Fruit fly (Drosophila melanogaster) whole organism, embryonic: ENCODE results near the gene Acp76A.

Experiments used
- Asciz ChIP-seq: fragments of 200-800 bp; sonication (Bioruptor generic); optimal IDR thresholded peaks from 2 replicates; lab custom pipeline; 2017; ENCODE audit warnings: missing biosample characterization, mild to moderate bottlenecking, missing genetic modification characterization, missing genetic modification reagents
- Bdp1 ChIP-seq: fragments of 200-800 bp; sonication (Bioruptor generic); optimal IDR thresholded peaks from 3 replicates; lab custom pipeline; 2016; ENCODE audit warnings: missing biosample characterization, missing genetic modification characterization
- CG10209 ChIP-seq: fragments of 200-800 bp; sonication (Bioruptor generic); optimal IDR thresholded peaks from 3 replicates; lab custom pipeline; 2017; ENCODE audit warnings: missing biosample characterization, mild to moderate bottlenecking, missing genetic modification characterization, missing genetic modification reagents
- CG1024 ChIP-seq: fragments of 200-800 bp; sonication (Bioruptor generic); IDR thresholded peaks from 2 replicates; pipeline ENCODE4 v1.3.6; 2022; ENCODE audit warnings: missing biosample characterization, missing genetic modification characterization
- CG10267 ChIP-seq: fragments of 200-800 bp; sonication (Bioruptor generic); optimal IDR thresholded peaks from 2 replicates; lab custom pipeline; 2018; ENCODE audit warnings: missing biosample characterization, mild to moderate bottlenecking, missing genetic modification characterization, moderate library complexity
- CG10431 ChIP-seq: fragments of 200-800 bp; sonication (Bioruptor generic); optimal IDR thresholded peaks from 3 replicates; lab custom pipeline; 2018; ENCODE audit warnings: missing biosample characterization, mild to moderate bottlenecking, missing genetic modification characterization
- CG10462 ChIP-seq: fragments of 200-800 bp; sonication (Bioruptor generic); optimal IDR thresholded peaks from 2 replicates; lab custom pipeline; 2016; ENCODE audit warnings: missing biosample characterization, missing genetic modification characterization
- CG11723 ChIP-seq: fragments of 200-800 bp; sonication (Bioruptor generic); optimal IDR thresholded peaks from 2 replicates; lab custom pipeline; 2017; ENCODE audit warnings: missing biosample characterization, mild to moderate bottlenecking, missing genetic modification characterization
- CG12744 ChIP-seq: fragments of 200-800 bp; sonication (Bioruptor generic); optimal IDR thresholded peaks from 2 replicates; lab custom pipeline; 2016; ENCODE audit warnings: missing biosample characterization, missing genetic modification characterization
- CG13624 ChIP-seq: fragments of 200-800 bp; sonication (Bioruptor generic); optimal IDR thresholded peaks from 2 replicates; lab custom pipeline; 2016; ENCODE audit warnings: missing biosample characterization, missing genetic modification characterization
- CG15011 ChIP-seq: fragments of 200-800 bp; sonication (Bioruptor generic); optimal IDR thresholded peaks from 3 replicates; lab custom pipeline; 2018; ENCODE audit warnings: missing biosample characterization, mild to moderate bottlenecking, missing genetic modification characterization
- CG17359 ChIP-seq: fragments of 200-800 bp; sonication (Bioruptor generic); optimal IDR thresholded peaks from 3 replicates; lab custom pipeline; 2018; ENCODE audit warnings: missing biosample characterization, mild to moderate bottlenecking, missing genetic modification characterization, moderate library complexity
- CG17361 ChIP-seq: fragments of 200-800 bp; sonication (Bioruptor generic); IDR thresholded peaks from 3 replicates; pipeline ENCODE4 v1.3.6; 2022; ENCODE audit warnings: missing biosample characterization, missing genetic modification characterization
- CG18262 ChIP-seq: fragments of 200-800 bp; optimal IDR thresholded peaks from 3 replicates; lab custom pipeline; 2019; ENCODE audit warnings: missing biosample characterization, mild to moderate bottlenecking, missing genetic modification characterization, moderate library complexity
- CG3065 ChIP-seq: fragments of 200-800 bp; sonication (Bioruptor generic); optimal IDR thresholded peaks from 2 replicates; lab custom pipeline; 2016; ENCODE audit warnings: missing biosample characterization, missing genetic modification characterization
- CG33557 ChIP-seq: fragments of 200-800 bp; sonication (Bioruptor generic); optimal IDR thresholded peaks from 2 replicates; lab custom pipeline; 2019; ENCODE audit warnings: missing biosample characterization, mild to moderate bottlenecking, missing genetic modification characterization, moderate library complexity
- CG3847 ChIP-seq: fragments of 200-800 bp; sonication (Bioruptor generic); IDR thresholded peaks from 2 replicates; pipeline ENCODE4 v1.3.6; 2022; ENCODE audit warnings: missing biosample characterization, missing genetic modification characterization
- CG43689 ChIP-seq: fragments of 200-800 bp; sonication (Bioruptor generic); IDR thresholded peaks from 2 replicates; pipeline ENCODE4 v1.3.6; 2022; ENCODE audit warnings: missing biosample characterization, missing genetic modification characterization
- CG4854 ChIP-seq: fragments of 200-800 bp; sonication (Bioruptor generic); optimal IDR thresholded peaks from 2 replicates; lab custom pipeline; 2016; ENCODE audit warnings: missing biosample characterization, missing genetic modification characterization, inconsistent platforms
- CG6689 ChIP-seq: fragments of 200-800 bp; sonication (Bioruptor generic); IDR thresholded peaks from 2 replicates; pipeline ENCODE4 v1.3.6; 2022; ENCODE audit warnings: missing biosample characterization, missing genetic modification characterization
- CG7271 ChIP-seq: fragments of 200-800 bp; sonication (Bioruptor generic); optimal IDR thresholded peaks from 2 replicates; lab custom pipeline; 2018; ENCODE audit warnings: missing biosample characterization, mild to moderate bottlenecking, missing genetic modification characterization, moderate library complexity
- CG8089 ChIP-seq: fragments of 200-800 bp; sonication (Bioruptor generic); optimal IDR thresholded peaks from 3 replicates; lab custom pipeline; 2016; ENCODE audit warnings: missing biosample characterization, missing genetic modification characterization
- CG9609 ChIP-seq: fragments of 200-800 bp; sonication (Bioruptor generic); optimal IDR thresholded peaks from 3 replicates; lab custom pipeline; 2016; ENCODE audit warnings: missing biosample characterization, missing genetic modification characterization
- CG9797 ChIP-seq: fragments of 200-800 bp; sonication (Bioruptor generic); optimal IDR thresholded peaks from 3 replicates; lab custom pipeline; 2018; ENCODE audit warnings: missing biosample characterization, mild to moderate bottlenecking, missing genetic modification characterization
- Camta ChIP-seq: fragments of 200-800 bp; sonication (Bioruptor generic); optimal IDR thresholded peaks from 2 replicates; lab custom pipeline; 2016; ENCODE audit warnings: missing biosample characterization, missing genetic modification characterization
- D19A ChIP-seq: fragments of 200-800 bp; optimal IDR thresholded peaks from 3 replicates; lab custom pipeline; 2019; ENCODE audit warnings: missing biosample characterization, mild to moderate bottlenecking, missing genetic modification characterization, moderate library complexity
- Dll ChIP-seq: fragments of 200-800 bp; sonication (Bioruptor generic); IDR thresholded peaks from 4 replicates; pipeline ENCODE4 v1.3.6; 2022; ENCODE audit warnings: missing biosample characterization, missing genetic modification characterization; ENCODE audit not compliant: partially characterized antibody
- Gug ChIP-seq: fragments of 200-800 bp; sonication (Bioruptor generic); IDR thresholded peaks from 4 replicates; pipeline ENCODE4 v1.3.6; 2022; ENCODE audit warnings: missing biosample characterization, missing genetic modification characterization
- HLH3B ChIP-seq: fragments of 200-800 bp; sonication (Bioruptor generic); IDR thresholded peaks from 2 replicates; pipeline ENCODE4 v1.3.6; 2022; ENCODE audit warnings: missing biosample characterization, missing genetic modification characterization
- HLH4C ChIP-seq: fragments of 200-800 bp; sonication (Bioruptor generic); IDR thresholded peaks from 3 replicates; pipeline ENCODE4 v1.3.6; 2022; ENCODE audit warnings: missing biosample characterization, missing genetic modification characterization; ENCODE audit not compliant: partially characterized antibody
- Rx ChIP-seq: fragments of 200-800 bp; sonication (Bioruptor generic); IDR thresholded peaks from 2 replicates; pipeline ENCODE4 v1.3.6; 2022; ENCODE audit warnings: missing biosample characterization, missing genetic modification characterization
- Sry-δ ChIP-seq: fragments of 200-800 bp; sonication (Bioruptor generic); optimal IDR thresholded peaks from 2 replicates; lab custom pipeline; 2016; ENCODE audit warnings: missing biosample characterization, missing genetic modification characterization
- Xrp1 ChIP-seq: fragments of 200-800 bp; sonication (Bioruptor generic); IDR thresholded peaks from 2 replicates; pipeline ENCODE4 v1.3.6; 2022; ENCODE audit warnings: missing biosample characterization, missing genetic modification characterization
- dimm ChIP-seq: fragments of 200-800 bp; sonication (Bioruptor generic); IDR thresholded peaks from 2 replicates; pipeline ENCODE4 v1.3.6; 2022; ENCODE audit warnings: missing biosample characterization, missing genetic modification characterization
- dpn ChIP-seq, 2 experiments: fragments of 200-800 bp; sonication (Bioruptor generic); optimal IDR thresholded peaks; 3 replicates each; lab custom pipeline; 2016; ENCODE audit warnings: missing biosample characterization in 2 of 2, missing genetic modification characterization in 2 of 2
- ftz-f1 ChIP-seq: fragments of 200-800 bp; sonication (Bioruptor generic); optimal IDR thresholded peaks from 2 replicates; lab custom pipeline; 2016; ENCODE audit warnings: missing biosample characterization, missing genetic modification characterization
- gsb-n ChIP-seq: fragments of 200-800 bp; sonication (Bioruptor generic); optimal IDR thresholded peaks from 3 replicates; lab custom pipeline; 2018; ENCODE audit warnings: missing biosample characterization, mild to moderate bottlenecking, missing genetic modification characterization
- gt ChIP-seq: fragments of 200-800 bp; sonication (Bioruptor generic); IDR thresholded peaks from 2 replicates; pipeline ENCODE4 v1.3.6; 2022; ENCODE audit warnings: missing biosample characterization, missing genetic modification characterization
- inv ChIP-seq: fragments of 200-800 bp; sonication (Bioruptor generic); IDR thresholded peaks from 2 replicates; pipeline ENCODE4 v1.3.6; 2022; ENCODE audit warnings: missing biosample characterization, missing genetic modification characterization; ENCODE audit not compliant: partially characterized antibody
- jigr1 ChIP-seq: fragments of 200-800 bp; sonication (Bioruptor generic); IDR thresholded peaks from 3 replicates; pipeline ENCODE4 v1.3.6; 2022; ENCODE audit warnings: missing biosample characterization, missing genetic modification characterization
- kni ChIP-seq: fragments of 200-800 bp; sonication (Bioruptor generic); optimal IDR thresholded peaks from 3 replicates; lab custom pipeline; 2017; ENCODE audit warnings: mild to moderate bottlenecking, missing biosample characterization, missing genetic modification reagents, missing genetic modification characterization
- mld ChIP-seq: fragments of 200-800 bp; sonication (Bioruptor generic); IDR thresholded peaks from 3 replicates; pipeline ENCODE4 v1.3.6; 2022; ENCODE audit warnings: missing biosample characterization, missing genetic modification characterization; ENCODE audit not compliant: partially characterized antibody
- shn ChIP-seq: fragments of 200-800 bp; sonication (Bioruptor generic); optimal IDR thresholded peaks from 3 replicates; lab custom pipeline; 2016; ENCODE audit warnings: missing biosample characterization, missing genetic modification characterization
- stwl ChIP-seq: fragments of 200-800 bp; sonication (Bioruptor generic); optimal IDR thresholded peaks from 3 replicates; lab custom pipeline; 2018; ENCODE audit warnings: missing biosample characterization, mild to moderate bottlenecking, missing genetic modification characterization, moderate library complexity
- twi ChIP-seq: fragments of 200-800 bp; optimal IDR thresholded peaks from 2 replicates; lab custom pipeline; 2019; ENCODE audit warnings: missing biosample characterization, mild to moderate bottlenecking, missing genetic modification characterization, moderate library complexity
- vnd ChIP-seq: fragments of 200-800 bp; sonication (Bioruptor generic); IDR thresholded peaks from 3 replicates; pipeline ENCODE4 v1.3.6; 2022; ENCODE audit warnings: missing biosample characterization, missing genetic modification characterization; ENCODE audit not compliant: partially characterized antibody
- wek ChIP-seq: fragments of 200-800 bp; sonication (Bioruptor generic); optimal IDR thresholded peaks from 3 replicates; lab custom pipeline; 2018; ENCODE audit warnings: missing biosample characterization, mild to moderate bottlenecking, missing genetic modification characterization, moderate library complexity
- zf30C ChIP-seq: fragments of 200-800 bp; sonication (Bioruptor generic); optimal IDR thresholded peaks from 3 replicates; lab custom pipeline; 2018; ENCODE audit warnings: missing biosample characterization, mild to moderate bottlenecking, missing genetic modification characterization

Gene Acp76A

dm6 chr3L:19092125-19093058 is 40.6 kb upstream of the Acp76A start, which contains the start of gene MESR6 (continued):
- no peak for TF ChIP-seq CG43689
- peak; percentile 12 for TF ChIP-seq CG17359 (tag; lab: Kevin White, UChicago)
- peak; percentile 60; the same call in 2 of the 3 replicates for TF ChIP-seq CG17361 (GFP tag; lab: Robert Waterston, UW)
- no peak for TF ChIP-seq shn (GFP tag; lab: Kevin White, UChicago)
- TF ChIP-seq ftz-f1: peak; percentile 16
- TF ChIP-seq gsb-n (tag; lab: Kevin White, UChicago): no peak
- no peak for TF ChIP-seq CG10462 (GFP tag; lab: Kevin White, UChicago)
- peak; percentile 40 for TF ChIP-seq CG18262 (tag; lab: Kevin White, UChicago)
- TF ChIP-seq Rx (GFP tag; lab: Robert Waterston, UW): no peak
- peak in 1 of 2 experiments; percentile 19 for TF ChIP-seq dpn (GFP tag; optimal IDR thresholded peaks at IDR 0.05; lab: Kevin White, UChicago)
- TF ChIP-seq gt (GFP tag; lab: Robert Waterston, UW): no peak
- TF ChIP-seq CG7271: no peak
- no peak for TF ChIP-seq zf30C (GFP tag; lab: Kevin White, UChicago)
- peak; percentile 79 for TF ChIP-seq Sry-δ (GFP tag; lab: Kevin White, UChicago)
- TF ChIP-seq Bdp1 (GFP tag; lab: Kevin White, UChicago): no peak
- no peak for TF ChIP-seq CG13624 (GFP tag; lab: Kevin White, UChicago)
- no peak for TF ChIP-seq wek (GFP tag; lab: Kevin White, UChicago)
- peak; percentile 7 for TF ChIP-seq Camta
- peak; percentile 78 for TF ChIP-seq HLH4C (GFP tag; lab: Robert Waterston, UW)
- peak; percentile 49; the same call in 2 of the 3 replicates for TF ChIP-seq vnd (GFP tag; lab: Robert Waterston, UW)
- TF ChIP-seq CG33557 (GFP tag; lab: Kevin White, UChicago): no peak
- peak; percentile 44 for TF ChIP-seq Asciz (GFP tag; lab: Kevin White, UChicago)
- no peak for TF ChIP-seq CG6689 (GFP tag; lab: Robert Waterston, UW)
- TF ChIP-seq jigr1 (GFP tag; lab: Robert Waterston, UW): no peak
- no peak for TF ChIP-seq HLH3B (GFP tag; lab: Robert Waterston, UW)
- TF ChIP-seq D19A (tag; lab: Kevin White, UChicago): peak; percentile 89
- TF ChIP-seq CG11723: no peak
- TF ChIP-seq dimm (GFP tag; lab: Robert Waterston, UW): no peak
- TF ChIP-seq kni (GFP tag; lab: Kevin White, UChicago): no peak
- TF ChIP-seq CG4854 (GFP tag; lab: Kevin White, UChicago): no peak
- TF ChIP-seq CG9609 (GFP tag; lab: Kevin White, UChicago): no peak
- TF ChIP-seq CG10267 (tag; lab: Kevin White, UChicago): peak; percentile 52
- TF ChIP-seq Xrp1 (GFP tag; lab: Robert Waterston, UW): peak; percentile 36; the same call in 1 of the 2 replicates
- TF ChIP-seq CG3847 (GFP tag; lab: Robert Waterston, UW): no peak; the same call in 1 of the 2 replicates
- no peak for TF ChIP-seq CG1024 (GFP tag; lab: Robert Waterston, UW)
- no peak for TF ChIP-seq CG10431 (GFP tag; lab: Kevin White, UChicago)
- no peak for TF ChIP-seq CG15011 (GFP tag; lab: Kevin White, UChicago)
- peak; percentile 93 for TF ChIP-seq CG9797
- TF ChIP-seq stwl: peak; percentile 95
- TF ChIP-seq twi (tag; lab: Kevin White, UChicago): peak; percentile 12
- peak; percentile 75 for TF ChIP-seq inv (GFP tag; lab: Robert Waterston, UW)
- TF ChIP-seq Dll (GFP tag; lab: Robert Waterston, UW): peak; percentile 88
- TF ChIP-seq CG12744 (GFP tag; lab: Kevin White, UChicago): no peak
- TF ChIP-seq CG8089 (GFP tag; lab: Kevin White, UChicago): no peak
- no peak for TF ChIP-seq CG3065 (GFP tag; lab: Kevin White, UChicago)
- peak; percentile 13 for TF ChIP-seq CG10209 (GFP tag; lab: Kevin White, UChicago)
- no peak for TF ChIP-seq Gug (GFP tag; lab: Robert Waterston, UW)
- TF ChIP-seq mld: peak; percentile 51; the same call in 1 of the 3 replicates
